Worm (Caenorhabditis elegans): ENCODE data around the gene ifo-1.

The ifo-1 gene

DNA sequence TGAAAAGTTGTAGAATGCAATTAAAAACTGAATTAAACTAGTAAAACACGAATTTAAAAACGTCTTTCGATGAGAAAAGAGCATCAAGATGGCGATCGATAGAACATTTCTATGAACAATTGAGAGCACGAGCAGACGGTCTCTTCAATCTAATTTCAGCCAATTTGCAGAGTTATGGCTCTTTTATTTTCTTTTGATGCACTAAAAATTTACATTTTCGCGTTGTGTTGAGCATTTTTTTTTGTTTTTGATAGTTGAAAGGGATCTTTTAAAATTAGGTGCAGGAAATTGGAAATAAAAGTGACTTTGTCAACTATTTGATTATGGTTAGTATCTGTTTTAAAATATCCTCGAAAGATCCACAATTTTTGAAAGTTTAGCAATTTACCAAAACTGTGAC lies 17.5 kb downstream of the ifo-1 start, which contains the start of gene F42C5.6:
Gene F42C5.6, minus strand, starts transcription at position 101 of the 400 bp plus-strand sequence.
- no peak for TF ChIP-seq ztf-28 (GFP tag; IDR thresholded peaks at IDR 0.05)
- TF ChIP-seq fkh-3 (tag; optimal IDR thresholded peaks at IDR 0.05), result no peak
- TF ChIP-seq ztf-6 (GFP tag; IDR thresholded peaks at IDR 0.05), result no peak
- TF ChIP-seq madf-3 (GFP tag; IDR thresholded peaks at IDR 0.05), result no peak

DNA sequence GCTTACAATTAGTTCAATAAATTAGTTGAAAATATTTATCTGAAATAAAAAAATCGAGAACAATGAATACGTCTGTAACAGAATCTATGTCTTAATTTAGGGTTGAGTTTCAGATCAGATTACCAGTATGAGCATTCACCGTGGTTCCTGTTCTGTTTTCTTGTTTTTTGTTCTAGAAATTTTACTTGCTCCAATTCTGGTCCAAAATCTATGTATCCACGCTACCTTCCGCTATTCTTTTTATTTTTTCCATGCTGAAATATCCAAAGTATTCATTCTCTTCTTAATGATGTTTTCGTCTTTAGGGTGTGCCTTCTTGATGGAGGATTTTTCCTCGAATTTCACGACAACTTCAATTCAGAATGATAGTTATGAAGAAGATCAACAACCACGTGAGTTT lies 21.1 kb downstream of the ifo-1 start, which contains the start of gene npr-27:
Gene npr-27, plus strand, starts transcription at position 301 of the 400 bp plus-strand sequence.
- TF ChIP-seq die-1 (tag; optimal IDR thresholded peaks at IDR 0.05) (no peak), him-1 (tag; optimal IDR thresholded peaks at IDR 0.05) (no peak), madf-10 (tag; optimal IDR thresholded peaks at IDR 0.05) (no peak), dpl-1 (GFP tag; optimal IDR thresholded peaks at IDR 0.05) (no peak), hmg-1.2 (GFP tag; IDR thresholded peaks at IDR 0.05) (no peak)

DNA sequence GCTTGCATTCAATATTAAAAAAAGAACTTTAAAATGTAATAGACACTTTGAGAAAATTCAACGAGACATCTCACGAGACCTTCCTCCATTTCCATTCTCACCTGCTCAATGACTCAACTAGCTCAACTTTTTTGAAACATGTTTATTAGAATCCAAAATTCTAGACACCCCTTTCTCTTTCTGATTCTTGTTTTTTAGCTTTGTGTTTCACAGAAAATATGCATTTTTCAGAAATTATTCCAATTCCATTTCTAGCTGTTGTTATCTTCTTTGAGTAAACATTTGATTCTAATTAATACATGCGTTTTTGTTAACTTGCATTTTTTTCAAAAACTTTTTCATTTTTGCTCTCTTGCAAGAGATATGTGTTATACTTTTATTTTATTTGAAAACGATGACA lies 25.0 kb downstream of the ifo-1 start:
- TF ChIP-seq F57C9.4 (tag; optimal IDR thresholded peaks at IDR 0.05) (no peak), cebp-1 (GFP tag; IDR thresholded peaks at IDR 0.05) (no peak), cebp-1 (tag; optimal IDR thresholded peaks at IDR 0.05) (no peak), F49E8.2 (tag; optimal IDR thresholded peaks at IDR 0.05; ENCODE audit: insufficient read depth) (no peak), hrde-1 (tag; optimal IDR thresholded peaks at IDR 0.05; ENCODE audit: borderline replicate concordance) (no peak), mel-28 (tag; optimal IDR thresholded peaks at IDR 0.05; ENCODE audit: borderline replicate concordance) (no peak)

DNA sequence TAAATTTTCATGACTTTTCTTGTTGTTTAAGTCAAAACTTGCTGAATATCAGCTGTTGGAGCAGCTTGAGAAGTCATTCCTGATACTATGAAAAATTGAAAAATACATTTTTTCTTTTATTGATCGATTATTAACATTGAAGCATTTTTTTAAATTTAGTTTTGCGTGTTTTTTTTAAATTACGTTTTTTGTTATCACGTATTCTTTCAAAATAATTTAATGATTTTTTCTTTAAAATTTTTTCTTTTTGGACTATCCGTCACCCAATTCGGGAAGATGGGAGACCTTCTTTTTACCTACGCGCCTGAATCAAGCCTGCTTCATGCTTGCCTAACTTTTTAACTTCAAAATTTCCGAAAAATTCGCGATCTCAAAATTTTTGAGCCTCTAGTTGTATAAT lies 32.3 kb downstream of the ifo-1 start, which contains the start of gene F42C5.5:
Gene F42C5.5, minus strand, starts transcription at position 101 of the 400 bp plus-strand sequence.
- TF ChIP-seq cebp-2 (GFP tag; IDR thresholded peaks at IDR 0.05) (no peak), zim-3 (tag; optimal IDR thresholded peaks at IDR 0.05) (no peak), F57A8.1 (GFP tag; optimal IDR thresholded peaks at IDR 0.05) (no peak), tlf-1 (GFP tag; optimal IDR thresholded peaks at IDR 0.05) (no peak), pbrm-1 (GFP tag; IDR thresholded peaks at IDR 0.05) (no peak)

DNA sequence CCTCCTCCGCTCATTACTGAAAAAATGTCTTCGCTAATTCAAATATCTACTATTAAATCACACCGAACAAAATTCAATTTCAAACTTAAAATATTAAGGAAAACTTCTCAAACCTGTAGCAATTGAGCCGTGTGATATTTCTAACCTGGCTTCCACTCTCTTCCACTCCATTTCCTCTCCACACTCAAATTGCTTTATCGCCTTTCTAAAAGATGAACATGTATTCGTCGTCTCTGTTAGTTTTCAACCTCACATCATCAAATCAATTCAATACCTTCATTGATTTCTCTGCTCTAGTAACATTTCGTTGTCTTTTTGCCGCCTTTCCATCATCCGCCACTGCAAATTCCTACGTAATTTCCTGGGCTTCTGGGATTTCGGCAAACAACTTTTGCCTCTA lies 34.5 kb downstream of the ifo-1 start, which contains the start of gene F42C5.4:
Gene F42C5.4, minus strand, starts transcription at position 171 of the 400 bp plus-strand sequence.
- no peak for TF ChIP-seq cebp-2 (GFP tag; IDR thresholded peaks at IDR 0.05)

DNA sequence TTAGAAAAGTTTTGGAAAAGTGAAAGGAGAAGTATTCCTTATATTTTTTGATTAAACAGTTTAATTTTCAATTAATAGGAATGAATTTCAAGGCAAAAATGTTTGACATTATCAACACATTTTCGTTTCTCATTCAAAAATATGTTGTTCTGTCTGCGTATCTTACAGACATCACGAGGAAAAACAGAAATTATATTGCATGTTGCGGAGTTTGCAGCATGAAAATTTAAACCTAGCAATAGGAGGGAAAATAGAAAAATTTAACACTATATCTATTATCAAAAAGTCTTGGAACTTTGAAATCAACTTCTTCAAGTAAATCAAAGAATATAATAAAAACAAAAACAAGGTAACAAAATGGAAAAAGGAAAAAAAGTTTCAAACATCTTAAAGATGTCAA lies 35.4 kb downstream of the ifo-1 start:
- TF ChIP-seq repo-1 (tag; optimal IDR thresholded peaks at IDR 0.05) (no peak), nhr-27 (tag; optimal IDR thresholded peaks at IDR 0.05) (no peak), hrde-1 (tag; optimal IDR thresholded peaks at IDR 0.05; ENCODE audit: borderline replicate concordance) (no peak), B0019.2 (GFP tag; conservative IDR thresholded peaks at IDR 0.05) (no peak), ama-1 (optimal IDR thresholded peaks at IDR 0.05) (no peak), ama-1 (GFP tag; optimal IDR thresholded peaks at IDR 0.05) (no peak), dox-1 (GFP tag; IDR thresholded peaks at IDR 0.05) (no peak), snpc-1.3 (tag; optimal IDR thresholded peaks at IDR 0.05; ENCODE audit: insufficient read depth) (no peak), hmg-20 (GFP tag; IDR thresholded peaks at IDR 0.05) (no peak), ztf-22 (GFP tag; optimal IDR thresholded peaks at IDR 0.05) (no peak), nhr-179 (tag; optimal IDR thresholded peaks at IDR 0.05) (no peak), egrh-3 (GFP tag; IDR thresholded peaks at IDR 0.05) (no peak), lin-54 (GFP tag; optimal IDR thresholded peaks at IDR 0.05) (no peak), ztf-18 (tag; optimal IDR thresholded peaks at IDR 0.05) (no peak), cebp-2 (GFP tag; IDR thresholded peaks at IDR 0.05) (no peak), lin-35 (GFP tag; optimal IDR thresholded peaks at IDR 0.05) (no peak), aptf-2 (GFP tag; conservative IDR thresholded peaks at IDR 0.05) (no peak)

Data from whole organism, young adult.